Worm (Caenorhabditis elegans): ENCODE data around the gene ZC204.13.

ce11 chrII:1618948-1619347, 41.8 kb downstream of the ZC204.13 start, which contains the start of gene fbxa-166:
- no peak for TF ChIP-seq die-1 (tag; optimal IDR thresholded peaks at IDR 0.05)
- no peak for TF ChIP-seq mel-28 (tag; optimal IDR thresholded peaks at IDR 0.05; ENCODE audit: borderline replicate concordance)
- no peak for TF ChIP-seq pha-4 (tag; optimal IDR thresholded peaks at IDR 0.05)
- no peak for TF ChIP-seq snpc-4 (GFP tag; optimal IDR thresholded peaks at IDR 0.05)
- no peak for TF ChIP-seq snpc-4 (tag; optimal IDR thresholded peaks at IDR 0.05)
- no peak for TF ChIP-seq ceh-79 (tag; optimal IDR thresholded peaks at IDR 0.05)
- TF ChIP-seq madf-3 (GFP tag; IDR thresholded peaks at IDR 0.05): no peak
- TF ChIP-seq him-1 (tag; optimal IDR thresholded peaks at IDR 0.05): no peak
- no peak for TF ChIP-seq xnd-1 (tag; optimal IDR thresholded peaks at IDR 0.05)
- TF ChIP-seq madf-6 (GFP tag; IDR thresholded peaks at IDR 0.05): no peak
- TF ChIP-seq zim-3 (tag; optimal IDR thresholded peaks at IDR 0.05): no peak
- TF ChIP-seq ama-1 (optimal IDR thresholded peaks at IDR 0.05): no peak
- TF ChIP-seq ama-1 (GFP tag; optimal IDR thresholded peaks at IDR 0.05): no peak
- TF ChIP-seq ets-4 (GFP tag; optimal IDR thresholded peaks at IDR 0.05): no peak
